Fruit fly (Drosophila melanogaster) whole organism, embryonic: ENCODE results near the gene sunz.

Experiments
- Ada2b ChIP-seq: fragments of 200-800 bp; sonication (Bioruptor generic); IDR thresholded peaks from 2 replicates; pipeline ENCODE4 v1.3.6; 2022; ENCODE audit warnings: missing biosample characterization, missing genetic modification characterization
- Asciz ChIP-seq: fragments of 200-800 bp; sonication (Bioruptor generic); optimal IDR thresholded peaks from 2 replicates; lab custom pipeline; 2017; ENCODE audit warnings: missing biosample characterization, mild to moderate bottlenecking, missing genetic modification characterization, missing genetic modification reagents
- Bdp1 ChIP-seq: fragments of 200-800 bp; sonication (Bioruptor generic); optimal IDR thresholded peaks from 3 replicates; lab custom pipeline; 2016; ENCODE audit warnings: missing biosample characterization, missing genetic modification characterization
- CG10209 ChIP-seq: fragments of 200-800 bp; sonication (Bioruptor generic); optimal IDR thresholded peaks from 3 replicates; lab custom pipeline; 2017; ENCODE audit warnings: missing biosample characterization, mild to moderate bottlenecking, missing genetic modification characterization, missing genetic modification reagents
- CG10979 ChIP-seq: fragments of 200-800 bp; sonication (Bioruptor generic); optimal IDR thresholded peaks from 2 replicates; lab custom pipeline; 2018; ENCODE audit warnings: missing biosample characterization, mild to moderate bottlenecking, missing genetic modification characterization, moderate library complexity
- CG11085 ChIP-seq: fragments of 200-800 bp; sonication (Bioruptor generic); IDR thresholded peaks from 2 replicates; pipeline ENCODE4 v1.3.6; 2022; ENCODE audit warnings: missing biosample characterization, missing genetic modification characterization
- CG13296 ChIP-seq: fragments of 200-800 bp; sonication (Bioruptor generic); optimal IDR thresholded peaks from 3 replicates; lab custom pipeline; 2018; ENCODE audit warnings: missing biosample characterization, mild to moderate bottlenecking, missing genetic modification characterization
- CG17359 ChIP-seq: fragments of 200-800 bp; sonication (Bioruptor generic); optimal IDR thresholded peaks from 3 replicates; lab custom pipeline; 2018; ENCODE audit warnings: missing biosample characterization, mild to moderate bottlenecking, missing genetic modification characterization, moderate library complexity
- CG17612 ChIP-seq: fragments of 200-800 bp; sonication (Bioruptor generic); IDR thresholded peaks from 2 replicates; pipeline ENCODE4 v1.3.6; 2022; ENCODE audit warnings: missing biosample characterization, missing genetic modification characterization
- CG2712 ChIP-seq: fragments of 200-800 bp; optimal IDR thresholded peaks from 3 replicates; lab custom pipeline; 2019; ENCODE audit warnings: missing biosample characterization, mild to moderate bottlenecking, missing genetic modification characterization, moderate library complexity
- CG4424 ChIP-seq: fragments of 200-800 bp; sonication (Bioruptor generic); optimal IDR thresholded peaks from 3 replicates; lab custom pipeline; 2016; ENCODE audit warnings: missing biosample characterization, missing genetic modification characterization
- CG4617 ChIP-seq: fragments of 200-800 bp; sonication (Bioruptor generic); optimal IDR thresholded peaks from 3 replicates; lab custom pipeline; 2016; ENCODE audit warnings: missing biosample characterization, missing genetic modification characterization, borderline replicate concordance
- CG6791 ChIP-seq: fragments of 200-800 bp; sonication (Bioruptor generic); IDR thresholded peaks from 3 replicates; pipeline ENCODE4 v1.3.6; 2022; ENCODE audit warnings: missing biosample characterization, missing genetic modification characterization; ENCODE audit not compliant: partially characterized antibody
- CG8089 ChIP-seq: fragments of 200-800 bp; sonication (Bioruptor generic); optimal IDR thresholded peaks from 3 replicates; lab custom pipeline; 2016; ENCODE audit warnings: missing biosample characterization, missing genetic modification characterization
- CG8388 ChIP-seq: fragments of 200-800 bp; sonication (Bioruptor generic); optimal IDR thresholded peaks from 2 replicates; lab custom pipeline; 2019; ENCODE audit warnings: missing biosample characterization, mild to moderate bottlenecking, missing genetic modification characterization, moderate library complexity
- CG9727 ChIP-seq: fragments of 200-800 bp; sonication (Bioruptor generic); optimal IDR thresholded peaks from 3 replicates; lab custom pipeline; 2017; ENCODE audit warnings: missing biosample characterization, mild to moderate bottlenecking, missing genetic modification characterization
- Dad ChIP-seq: fragments of 200-800 bp; sonication (Bioruptor generic); optimal IDR thresholded peaks from 3 replicates; lab custom pipeline; 2016; ENCODE audit warnings: missing biosample characterization, missing genetic modification characterization
- Dp ChIP-seq: fragments of 200-800 bp; sonication (Bioruptor generic); optimal IDR thresholded peaks from 2 replicates; lab custom pipeline; 2018; ENCODE audit warnings: missing biosample characterization, mild to moderate bottlenecking, missing genetic modification characterization, moderate library complexity
- Drgx ChIP-seq: fragments of 200-800 bp; sonication (Bioruptor generic); IDR thresholded peaks from 2 replicates; pipeline ENCODE4 v1.3.6; 2022; ENCODE audit warnings: missing biosample characterization, missing genetic modification characterization
- E2f1 ChIP-seq: fragments of 200-800 bp; sonication (Bioruptor generic); IDR thresholded peaks from 2 replicates; pipeline ENCODE4 v1.3.6; 2022; ENCODE audit warnings: missing biosample characterization, missing genetic modification characterization
- Elba2 ChIP-seq: fragments of 200-800 bp; sonication (Bioruptor generic); optimal IDR thresholded peaks from 3 replicates; lab custom pipeline; 2016; ENCODE audit warnings: missing biosample characterization, missing genetic modification characterization
- GATAe ChIP-seq: fragments of 200-800 bp; sonication (Bioruptor generic); conservative IDR thresholded peaks from 2 replicates; pipeline ENCODE4 v1.3.6; 2022; ENCODE audit warnings: missing biosample characterization, missing genetic modification characterization
- HLHmδ ChIP-seq: fragments of 200-800 bp; sonication (Bioruptor generic); optimal IDR thresholded peaks from 2 replicates; lab custom pipeline; 2018; ENCODE audit warnings: missing biosample characterization, mild to moderate bottlenecking, missing genetic modification characterization, moderate library complexity
- Hr39 ChIP-seq: fragments of >200 bp; optimal IDR thresholded peaks from 2 replicates; lab custom pipeline; 2017
- Hr78 ChIP-seq, 2 experiments: fragments of 200-800 bp in 1 of 2; fragments of >200 bp in 1 of 2; sonication (Bioruptor generic) in 1 of 2; optimal IDR thresholded peaks; 2 replicates each; lab custom pipeline; 2017 to 2019; ENCODE audit warnings: missing biosample characterization in 2 of 2, missing genetic modification characterization in 2 of 2, mild to moderate bottlenecking in 1 of 2, moderate library complexity in 1 of 2
- NK7.1 ChIP-seq: fragments of 200-800 bp; sonication (Bioruptor generic); optimal IDR thresholded peaks from 3 replicates; lab custom pipeline; 2016; ENCODE audit warnings: missing biosample characterization, missing genetic modification characterization
- Neu2 ChIP-seq: fragments of 200-800 bp; sonication (Bioruptor generic); optimal IDR thresholded peaks from 3 replicates; lab custom pipeline; 2016; ENCODE audit warnings: missing biosample characterization, missing genetic modification characterization, borderline replicate concordance
- Pdp1 ChIP-seq, 2 experiments: fragments of 200-800 bp; sonication (Bioruptor generic); optimal IDR thresholded peaks; 3 replicates each; lab custom pipeline; 2016; ENCODE audit warnings: missing biosample characterization in 2 of 2, missing genetic modification characterization in 2 of 2, mild to moderate bottlenecking in 1 of 2, moderate library complexity in 1 of 2
- Rx ChIP-seq: fragments of 200-800 bp; sonication (Bioruptor generic); IDR thresholded peaks from 2 replicates; pipeline ENCODE4 v1.3.6; 2022; ENCODE audit warnings: missing biosample characterization, missing genetic modification characterization
- Spps ChIP-seq: fragments of 200-800 bp; sonication (Bioruptor generic); optimal IDR thresholded peaks from 2 replicates; lab custom pipeline; 2018; ENCODE audit warnings: missing biosample characterization, mild to moderate bottlenecking, missing genetic modification characterization
- ab ChIP-seq: fragments of 200-800 bp; sonication (Bioruptor generic); optimal IDR thresholded peaks from 2 replicates; lab custom pipeline; 2016; ENCODE audit warnings: missing biosample characterization, missing genetic modification characterization
- abd-A ChIP-seq: fragments of 200-800 bp; sonication (Bioruptor generic); optimal IDR thresholded peaks from 3 replicates; lab custom pipeline; 2019; ENCODE audit warnings: missing biosample characterization, mild to moderate bottlenecking, missing genetic modification characterization, moderate library complexity
- amos ChIP-seq: fragments of 200-800 bp; sonication (Bioruptor generic); IDR thresholded peaks from 2 replicates; pipeline ENCODE4 v1.3.6; 2022; ENCODE audit warnings: missing biosample characterization, missing genetic modification characterization; ENCODE audit not compliant: partially characterized antibody
- chinmo ChIP-seq: fragments of 200-800 bp; sonication (Bioruptor generic); IDR thresholded peaks from 4 replicates; pipeline ENCODE4 v1.3.6; 2022; ENCODE audit warnings: missing biosample characterization, missing genetic modification characterization; ENCODE audit not compliant: partially characterized antibody
- dmrt11E ChIP-seq: fragments of 200-800 bp; sonication (Bioruptor generic); optimal IDR thresholded peaks from 3 replicates; lab custom pipeline; 2018; ENCODE audit warnings: missing biosample characterization, mild to moderate bottlenecking, missing genetic modification characterization, moderate library complexity
- dmrt99B ChIP-seq: fragments of 200-800 bp; sonication (Bioruptor generic); optimal IDR thresholded peaks from 2 replicates; lab custom pipeline; 2018; ENCODE audit warnings: missing biosample characterization, mild to moderate bottlenecking, missing genetic modification characterization, moderate library complexity
- ftz-f1 ChIP-seq: fragments of 200-800 bp; sonication (Bioruptor generic); optimal IDR thresholded peaks from 2 replicates; lab custom pipeline; 2016; ENCODE audit warnings: missing biosample characterization, missing genetic modification characterization
- jigr1 ChIP-seq: fragments of 200-800 bp; sonication (Bioruptor generic); IDR thresholded peaks from 3 replicates; pipeline ENCODE4 v1.3.6; 2022; ENCODE audit warnings: missing biosample characterization, missing genetic modification characterization
- kni ChIP-seq: fragments of 200-800 bp; sonication (Bioruptor generic); optimal IDR thresholded peaks from 3 replicates; lab custom pipeline; 2017; ENCODE audit warnings: mild to moderate bottlenecking, missing biosample characterization, missing genetic modification reagents, missing genetic modification characterization
- maf-S ChIP-seq: fragments of 200-800 bp; sonication (Bioruptor generic); optimal IDR thresholded peaks from 2 replicates; lab custom pipeline; 2016; ENCODE audit warnings: missing biosample characterization, missing genetic modification characterization
- nau ChIP-seq: fragments of 200-800 bp; sonication (Bioruptor generic); optimal IDR thresholded peaks from 3 replicates; lab custom pipeline; 2017; ENCODE audit warnings: missing biosample characterization, mild to moderate bottlenecking, missing genetic modification characterization, missing genetic modification reagents
- nmo ChIP-seq: fragments of 200-800 bp; sonication (Bioruptor generic); optimal IDR thresholded peaks from 2 replicates; lab custom pipeline; 2018; ENCODE audit warnings: missing biosample characterization, mild to moderate bottlenecking, missing genetic modification characterization, moderate library complexity
- peb ChIP-seq: fragments of 200-800 bp; sonication (Bioruptor generic); IDR thresholded peaks from 2 replicates; pipeline ENCODE4 v1.3.6; 2022; ENCODE audit warnings: missing biosample characterization, missing genetic modification characterization
- schlank ChIP-seq: fragments of 200-800 bp; sonication (Bioruptor generic); optimal IDR thresholded peaks from 2 replicates; lab custom pipeline; 2018; ENCODE audit warnings: missing biosample characterization, mild to moderate bottlenecking, missing genetic modification characterization
- sisA ChIP-seq: fragments of 200-800 bp; sonication (Bioruptor generic); IDR thresholded peaks from 2 replicates; pipeline ENCODE4 v1.3.6; 2022; ENCODE audit warnings: missing biosample characterization, missing genetic modification characterization
- tin ChIP-seq: fragments of 200-800 bp; sonication (Bioruptor generic); optimal IDR thresholded peaks from 3 replicates; lab custom pipeline; 2016; ENCODE audit warnings: missing biosample characterization, missing genetic modification characterization
- tio ChIP-seq: fragments of 200-800 bp; sonication (Bioruptor generic); optimal IDR thresholded peaks from 2 replicates; lab custom pipeline; 2017; ENCODE audit warnings: missing biosample characterization, missing genetic modification characterization, inconsistent platforms
- trem ChIP-seq: fragments of 200-800 bp; optimal IDR thresholded peaks from 3 replicates; lab custom pipeline; 2019; ENCODE audit warnings: missing biosample characterization, mild to moderate bottlenecking, missing genetic modification characterization, moderate library complexity
- yki ChIP-seq: fragments of >200 bp; optimal IDR thresholded peaks from 3 replicates; lab custom pipeline; 2018

Gene sunz

DNA sequence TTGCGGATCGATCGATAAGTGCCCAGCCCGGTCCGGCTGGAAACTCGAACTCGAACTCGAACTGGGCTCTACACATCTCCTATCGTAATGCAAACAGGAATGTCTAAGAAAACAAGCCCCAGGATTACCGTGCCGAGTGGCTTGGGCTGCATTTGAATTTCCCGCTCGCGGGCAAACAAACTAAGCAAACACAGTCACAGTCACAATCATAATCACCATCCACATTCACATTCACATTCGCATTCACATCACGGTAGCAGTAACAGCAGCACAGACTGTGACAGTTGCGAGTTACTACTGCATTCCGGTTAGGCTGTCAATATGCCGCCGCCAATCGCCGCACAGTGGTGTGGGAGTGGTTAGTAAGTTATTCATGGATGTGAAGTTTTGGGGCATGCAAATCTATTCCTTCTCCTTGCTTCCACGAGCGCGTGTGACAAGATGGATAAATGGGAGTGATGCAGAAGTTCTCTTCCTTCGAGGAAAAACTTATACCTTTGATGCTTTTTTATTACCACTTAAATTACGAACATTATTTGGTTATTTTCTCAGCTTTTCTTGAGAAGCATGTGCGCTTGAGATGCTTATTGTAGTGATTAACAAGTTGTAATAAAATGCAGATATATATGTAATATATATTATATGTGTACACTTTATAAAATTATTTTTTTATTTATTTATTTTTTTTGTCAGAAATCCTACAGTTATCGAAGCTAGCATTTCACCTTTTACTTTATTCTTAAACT, 34.6 kb downstream of the sunz start (continued):
- TF ChIP-seq CG10979 (tag; lab: Kevin White, UChicago), result peak; percentile 9
- no peak for TF ChIP-seq Dad (GFP tag; lab: Kevin White, UChicago)
- no peak for TF ChIP-seq GATAe (GFP tag; lab: Robert Waterston, UW)
- TF ChIP-seq Asciz, result no peak
- TF ChIP-seq schlank (tag; lab: Kevin White, UChicago), result no peak
- peak; percentile 39 for TF ChIP-seq CG9727
- TF ChIP-seq sisA, result no peak
- no peak for TF ChIP-seq CG8388 (GFP tag; lab: Kevin White, UChicago)
- TF ChIP-seq Ada2b (GFP tag; lab: Robert Waterston, UW), result no peak
- TF ChIP-seq chinmo (GFP tag; lab: Robert Waterston, UW), result 0 out of 4 replicates have a peak, but pooled peaks have one; percentile 32
- TF ChIP-seq CG17612 (GFP tag; lab: Robert Waterston, UW), result no peak
- no peak for TF ChIP-seq CG11085 (GFP tag; lab: Robert Waterston, UW)
- TF ChIP-seq Rx (GFP tag; lab: Robert Waterston, UW), result 0 out of 2 replicates have a peak, but pooled peaks have one; percentile 4
- no peak for TF ChIP-seq CG13296 (GFP tag; lab: Kevin White, UChicago)
- TF ChIP-seq Hr78 (GFP tag; optimal IDR thresholded peaks at IDR 0.05; lab: Kevin White, UChicago), result no peak
- no peak for TF ChIP-seq NK7.1 (GFP tag; lab: Kevin White, UChicago)
- no peak for TF ChIP-seq abd-A (tag; lab: Kevin White, UChicago)
- no peak for TF ChIP-seq CG4617 (GFP tag; lab: Kevin White, UChicago)
- TF ChIP-seq Spps (tag; lab: Kevin White, UChicago), result no peak
- peak; percentile 42 for TF ChIP-seq tio
- TF ChIP-seq ab (GFP tag; lab: Kevin White, UChicago), result no peak
- no peak for TF ChIP-seq Bdp1
- TF ChIP-seq CG4424 (GFP tag; lab: Kevin White, UChicago), result peak; percentile 10
- TF ChIP-seq CG8089, result no peak
- no peak for TF ChIP-seq Hr39
- TF ChIP-seq Pdp1 (GFP tag; optimal IDR thresholded peaks at IDR 0.05; lab: Kevin White, UChicago), result peak in 1 of 2 experiments; percentile 12
- 0 out of 2 replicates have a peak, but pooled peaks have one; percentile 10 for TF ChIP-seq Drgx (GFP tag; lab: Robert Waterston, UW)
- TF ChIP-seq amos, result no peak
- no peak for TF ChIP-seq dmrt11E (tag; lab: Kevin White, UChicago)
- no peak for TF ChIP-seq ftz-f1 (GFP tag; lab: Kevin White, UChicago)
- no peak for TF ChIP-seq tin
- peak; percentile 41 for TF ChIP-seq Dp
- no peak for TF ChIP-seq CG17359 (tag; lab: Kevin White, UChicago)
- TF ChIP-seq kni (GFP tag; lab: Kevin White, UChicago), result no peak
- TF ChIP-seq jigr1 (GFP tag; lab: Robert Waterston, UW), result no peak
- TF ChIP-seq CG6791 (GFP tag; lab: Robert Waterston, UW), result peak; percentile 44; the same call in 1 of the 3 replicates
- no peak for TF ChIP-seq Elba2
- no peak for TF ChIP-seq CG10209 (GFP tag; lab: Kevin White, UChicago)
- no peak for TF ChIP-seq peb (GFP tag; lab: Robert Waterston, UW)
- peak; percentile 51 for TF ChIP-seq nmo (GFP tag; lab: Kevin White, UChicago)
- TF ChIP-seq nau, result no peak
- TF ChIP-seq dmrt99B (tag; lab: Kevin White, UChicago), result peak; percentile 35
- TF ChIP-seq trem, result no peak
- no peak for TF ChIP-seq maf-S
- TF ChIP-seq CG2712 (tag; lab: Kevin White, UChicago), result peak; percentile 14
- TF ChIP-seq HLHmδ (GFP tag; lab: Kevin White, UChicago), result peak; percentile 30
- no peak for TF ChIP-seq E2f1
- TF ChIP-seq Neu2 (GFP tag; lab: Kevin White, UChicago), result peak; percentile 39
- no peak for TF ChIP-seq yki (lab: Kevin White, UChicago)
